Fruit fly (Drosophila melanogaster): ENCODE measurements around the gene CG2528.

DNA sequence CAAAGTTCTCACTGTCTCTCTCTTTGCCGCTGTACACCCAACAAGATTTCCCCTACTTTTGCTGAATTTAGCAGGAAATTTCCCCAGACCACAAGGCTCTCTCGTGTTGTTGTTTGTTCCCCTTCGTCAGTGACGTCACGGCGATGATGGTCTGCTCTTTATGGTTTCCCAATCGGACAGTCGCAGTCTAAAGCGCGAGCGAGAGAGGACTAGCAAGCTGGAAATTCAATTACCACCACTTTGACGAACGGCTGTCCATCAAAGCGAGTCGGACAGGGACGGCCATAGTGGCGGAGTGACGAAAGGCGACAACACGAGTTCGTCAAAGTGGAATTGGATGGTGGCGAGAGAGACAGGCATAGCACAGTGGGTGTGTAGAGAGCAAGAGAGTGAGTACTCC lies 31.6 kb upstream of the CG2528 start:
- no peak for TF ChIP-seq kay (GFP tag; ENCODE audit: borderline replicate concordance)
- no peak for TF ChIP-seq Clk (GFP tag; optimal IDR thresholded peaks at IDR 0.05)
